Fruit fly (Drosophila melanogaster): ENCODE data around the gene CG8927.

Gene CG8927

dm6 chr3R:16225760-16226159, 44.9 kb downstream of the CG8927 start:
- TF ChIP-seq Rel (GFP tag; optimal IDR thresholded peaks at IDR 0.05) = no peak
- no peak for TF ChIP-seq Rel (tag; optimal IDR thresholded peaks at IDR 0.05)
- TF ChIP-seq sv (GFP tag; optimal IDR thresholded peaks at IDR 0.05) = no peak
- no peak for TF ChIP-seq ey (GFP tag; optimal IDR thresholded peaks at IDR 0.05)
- TF ChIP-seq Hr83 (GFP tag; optimal IDR thresholded peaks at IDR 0.05; ENCODE audit: poor library complexity, severe bottlenecking) = no peak
- no peak for TF ChIP-seq dl (GFP tag; optimal IDR thresholded peaks at IDR 0.05; ENCODE audit: insufficient read depth in 1 of 2, partially characterized antibody in 2 of 2)
- TF ChIP-seq foxo (GFP tag; optimal IDR thresholded peaks at IDR 0.05) = no peak
- no peak for TF ChIP-seq brk (GFP tag; optimal IDR thresholded peaks at IDR 0.05)
- no peak for TF ChIP-seq jim (GFP tag; optimal IDR thresholded peaks at IDR 0.05)
- no peak for TF ChIP-seq dsf (GFP tag; optimal IDR thresholded peaks at IDR 0.05; ENCODE audit: borderline replicate concordance)
- TF ChIP-seq usp (GFP tag; optimal IDR thresholded peaks at IDR 0.05) = no peak
- TF ChIP-seq Myc (optimal IDR thresholded peaks at IDR 0.05) = no peak
- no peak for TF ChIP-seq CG9705 (GFP tag; optimal IDR thresholded peaks at IDR 0.05)
- no peak for TF ChIP-seq fru (GFP tag; optimal IDR thresholded peaks at IDR 0.05)
- no peak for TF ChIP-seq sage (GFP tag; optimal IDR thresholded peaks at IDR 0.05)
- no peak for TF ChIP-seq psq (GFP tag; optimal IDR thresholded peaks at IDR 0.05)
- TF ChIP-seq Jra (GFP tag; optimal IDR thresholded peaks at IDR 0.05) = no peak
- no peak for TF ChIP-seq Dif (GFP tag; optimal IDR thresholded peaks at IDR 0.05; ENCODE audit: partially characterized antibody)

dm6 chr3R:16227074-16227473, 46.3 kb downstream of the CG8927 start:
- TF ChIP-seq Hr78 (GFP tag; optimal IDR thresholded peaks at IDR 0.05) (no peak), CG9705 (GFP tag; optimal IDR thresholded peaks at IDR 0.05) (no peak), psq (GFP tag; optimal IDR thresholded peaks at IDR 0.05) (peak; percentile 89), CrebA (GFP tag; optimal IDR thresholded peaks at IDR 0.05; ENCODE audit: borderline replicate concordance) (no peak), Dif (GFP tag; optimal IDR thresholded peaks at IDR 0.05; ENCODE audit: partially characterized antibody) (no peak), foxo (GFP tag; optimal IDR thresholded peaks at IDR 0.05) (no peak), N (GFP tag; optimal IDR thresholded peaks at IDR 0.05) (no peak), jim (GFP tag; optimal IDR thresholded peaks at IDR 0.05) (no peak), OdsH (GFP tag; optimal IDR thresholded peaks at IDR 0.05) (peak; percentile 1), Abd-B (GFP tag; optimal IDR thresholded peaks at IDR 0.05) (no peak), Dfd (GFP tag; optimal IDR thresholded peaks at IDR 0.05) (no peak), Rel (GFP tag; optimal IDR thresholded peaks at IDR 0.05) (no peak), Rel (tag; optimal IDR thresholded peaks at IDR 0.05) (peak; percentile 99)

dm6 chr3R:16228719-16229704, 48.2 kb downstream of the CG8927 start:
- TF ChIP-seq sage (GFP tag; optimal IDR thresholded peaks at IDR 0.05) (peak; percentile 54), Vsx2 (GFP tag; optimal IDR thresholded peaks at IDR 0.05; ENCODE audit: partially characterized antibody) (no peak), jim (GFP tag; optimal IDR thresholded peaks at IDR 0.05) (no peak), OdsH (GFP tag; optimal IDR thresholded peaks at IDR 0.05) (no peak), Myc (optimal IDR thresholded peaks at IDR 0.05) (no peak), dl (GFP tag; optimal IDR thresholded peaks at IDR 0.05; ENCODE audit: insufficient read depth in 1 of 2, partially characterized antibody in 2 of 2) (no peak), lola (GFP tag; optimal IDR thresholded peaks at IDR 0.05) (no peak), CrebA (GFP tag; optimal IDR thresholded peaks at IDR 0.05; ENCODE audit: borderline replicate concordance) (no peak), Jra (GFP tag; optimal IDR thresholded peaks at IDR 0.05) (no peak), ey (GFP tag; optimal IDR thresholded peaks at IDR 0.05) (no peak), Dif (GFP tag; optimal IDR thresholded peaks at IDR 0.05; ENCODE audit: partially characterized antibody) (no peak), dmrt93B (GFP tag; optimal IDR thresholded peaks at IDR 0.05) (no peak), br (GFP tag; optimal IDR thresholded peaks at IDR 0.05) (no peak), pan (optimal IDR thresholded peaks at IDR 0.05) (no peak), Hr83 (GFP tag; optimal IDR thresholded peaks at IDR 0.05; ENCODE audit: poor library complexity, severe bottlenecking) (peak; percentile 1), HLH106 (tag; optimal IDR thresholded peaks at IDR 0.05) (no peak), CG32264 (GFP tag; optimal IDR thresholded peaks at IDR 0.05) (peak; percentile 9), fru (GFP tag; optimal IDR thresholded peaks at IDR 0.05) (peak; percentile 12), foxo (GFP tag; optimal IDR thresholded peaks at IDR 0.05) (no peak), Dfd (GFP tag; optimal IDR thresholded peaks at IDR 0.05) (no peak), sv (GFP tag; optimal IDR thresholded peaks at IDR 0.05) (no peak), Mio (GFP tag; optimal IDR thresholded peaks at IDR 0.05) (no peak), rgr (GFP tag; optimal IDR thresholded peaks at IDR 0.05) (no peak), Hr78 (GFP tag; optimal IDR thresholded peaks at IDR 0.05) (no peak), Abd-B (GFP tag; optimal IDR thresholded peaks at IDR 0.05) (no peak), brk (GFP tag; optimal IDR thresholded peaks at IDR 0.05) (peak; percentile 49), woc (GFP tag; optimal IDR thresholded peaks at IDR 0.05) (no peak), usp (GFP tag; optimal IDR thresholded peaks at IDR 0.05) (no peak), Sp1 (GFP tag; optimal IDR thresholded peaks at IDR 0.05) (peak; percentile 60), tai (GFP tag; optimal IDR thresholded peaks at IDR 0.05) (no peak), Rel (GFP tag; optimal IDR thresholded peaks at IDR 0.05) (peak; percentile 57), Rel (tag; optimal IDR thresholded peaks at IDR 0.05) (peak; percentile 63), GATAd (GFP tag; optimal IDR thresholded peaks at IDR 0.05) (no peak), h (GFP tag; optimal IDR thresholded peaks at IDR 0.05) (peak; percentile 15), Hnf4 (GFP tag; optimal IDR thresholded peaks at IDR 0.05) (peak; percentile 21), CG9705 (GFP tag; optimal IDR thresholded peaks at IDR 0.05) (no peak), dsf (GFP tag; optimal IDR thresholded peaks at IDR 0.05; ENCODE audit: borderline replicate concordance) (no peak), psq (GFP tag; optimal IDR thresholded peaks at IDR 0.05) (peak; percentile 77), N (GFP tag; optimal IDR thresholded peaks at IDR 0.05) (no peak)

All from whole organism, wandering third instar larva.